Worm (Caenorhabditis elegans): ENCODE data around the gene M162.15.

ce11 chrV:19779220-19779619 lies 7.7 kb upstream of the M162.15 start:
- no peak for TF ChIP-seq mab-5 (tag; optimal IDR thresholded peaks at IDR 0.05)
- no peak for TF ChIP-seq unc-62 (GFP tag; optimal IDR thresholded peaks at IDR 0.05)
- no peak for TF ChIP-seq skn-1 (tag; optimal IDR thresholded peaks at IDR 0.05)
- no peak for TF ChIP-seq mbf-1 (tag; optimal IDR thresholded peaks at IDR 0.05)
- TF ChIP-seq ceh-16 (tag; optimal IDR thresholded peaks at IDR 0.05) = no peak
- TF ChIP-seq nhr-11 (tag; optimal IDR thresholded peaks at IDR 0.05) = no peak
- no peak for TF ChIP-seq gmeb-1 (tag; optimal IDR thresholded peaks at IDR 0.05)
- TF ChIP-seq zag-1 (tag; optimal IDR thresholded peaks at IDR 0.05) = no peak
- TF ChIP-seq alr-1 (tag; optimal IDR thresholded peaks at IDR 0.05) = no peak
- no peak for TF ChIP-seq aly-2 (tag; optimal IDR thresholded peaks at IDR 0.05)
- TF ChIP-seq elt-3 (tag; optimal IDR thresholded peaks at IDR 0.05) = no peak

Data from whole organism, L2 larva.